Fruit fly (Drosophila melanogaster) whole organism, embryonic: ENCODE data around the gene smash.

ENCODE experiments used
- Asciz ChIP-seq: fragments of 200-800 bp; sonication (Bioruptor generic); optimal IDR thresholded peaks from 2 replicates; lab custom pipeline; 2017; ENCODE audit warnings: missing biosample characterization, mild to moderate bottlenecking, missing genetic modification characterization, missing genetic modification reagents
- Bgb ChIP-seq: fragments of 200-800 bp; sonication (Bioruptor generic); IDR thresholded peaks from 2 replicates; pipeline ENCODE4 v1.3.6; 2022; ENCODE audit warnings: missing biosample characterization, missing genetic modification characterization; ENCODE audit not compliant: partially characterized antibody
- CG10209 ChIP-seq: fragments of 200-800 bp; sonication (Bioruptor generic); optimal IDR thresholded peaks from 3 replicates; lab custom pipeline; 2017; ENCODE audit warnings: missing biosample characterization, mild to moderate bottlenecking, missing genetic modification characterization, missing genetic modification reagents
- CG10274 ChIP-seq: fragments of 200-800 bp; sonication (Bioruptor generic); optimal IDR thresholded peaks from 3 replicates; lab custom pipeline; 2017; ENCODE audit warnings: missing biosample characterization, mild to moderate bottlenecking, missing genetic modification characterization
- CG12104 ChIP-seq: fragments of 200-800 bp; sonication (Bioruptor generic); optimal IDR thresholded peaks from 3 replicates; lab custom pipeline; 2016; ENCODE audit warnings: missing biosample characterization, missing genetic modification characterization
- CG12236 ChIP-seq: fragments of 200-800 bp; sonication (Bioruptor generic); optimal IDR thresholded peaks from 2 replicates; lab custom pipeline; 2016; ENCODE audit warnings: missing biosample characterization, missing genetic modification characterization
- CG14710 ChIP-seq: fragments of 200-800 bp; sonication (Bioruptor generic); optimal IDR thresholded peaks from 3 replicates; lab custom pipeline; 2019; ENCODE audit warnings: missing biosample characterization, mild to moderate bottlenecking, missing genetic modification characterization, moderate library complexity
- CG15601 ChIP-seq: fragments of 200-800 bp; sonication (Bioruptor generic); optimal IDR thresholded peaks from 3 replicates; lab custom pipeline; 2019; ENCODE audit warnings: missing biosample characterization, mild to moderate bottlenecking, missing genetic modification characterization, moderate library complexity
- CG17328 ChIP-seq: fragments of 200-800 bp; sonication (Bioruptor generic); IDR thresholded peaks from 2 replicates; pipeline ENCODE4 v1.3.6; 2022; ENCODE audit warnings: missing biosample characterization, missing genetic modification characterization
- CG18262 ChIP-seq: fragments of 200-800 bp; optimal IDR thresholded peaks from 3 replicates; lab custom pipeline; 2019; ENCODE audit warnings: missing biosample characterization, mild to moderate bottlenecking, missing genetic modification characterization, moderate library complexity
- CG2129 ChIP-seq: fragments of 200-800 bp; sonication (Bioruptor generic); IDR thresholded peaks from 2 replicates; pipeline ENCODE4 v1.3.6; 2022; ENCODE audit warnings: missing biosample characterization, missing genetic modification characterization; ENCODE audit not compliant: partially characterized antibody
- CG33213 ChIP-seq: fragments of 200-800 bp; sonication (Bioruptor generic); optimal IDR thresholded peaks from 3 replicates; lab custom pipeline; 2016; ENCODE audit warnings: missing biosample characterization, missing genetic modification characterization
- CG4707 ChIP-seq: fragments of 200-800 bp; sonication (Bioruptor generic); optimal IDR thresholded peaks from 2 replicates; lab custom pipeline; 2018; ENCODE audit warnings: missing biosample characterization, mild to moderate bottlenecking, missing genetic modification characterization, moderate library complexity
- CG4730 ChIP-seq: fragments of 200-800 bp; sonication (Bioruptor generic); IDR thresholded peaks from 2 replicates; pipeline ENCODE4 v1.3.6; 2022; ENCODE audit warnings: missing biosample characterization, missing genetic modification characterization
- CG7372 ChIP-seq: fragments of 200-800 bp; sonication (Bioruptor generic); IDR thresholded peaks from 2 replicates; pipeline ENCODE4 v1.3.6; 2022; ENCODE audit warnings: missing biosample characterization, missing genetic modification characterization
- CG7839 ChIP-seq: fragments of 200-800 bp; sonication (Bioruptor generic); optimal IDR thresholded peaks from 3 replicates; lab custom pipeline; 2018; ENCODE audit warnings: missing biosample characterization, mild to moderate bottlenecking, missing genetic modification characterization, moderate library complexity
- CG8089 ChIP-seq: fragments of 200-800 bp; sonication (Bioruptor generic); optimal IDR thresholded peaks from 3 replicates; lab custom pipeline; 2016; ENCODE audit warnings: missing biosample characterization, missing genetic modification characterization
- CG8388 ChIP-seq: fragments of 200-800 bp; sonication (Bioruptor generic); optimal IDR thresholded peaks from 2 replicates; lab custom pipeline; 2019; ENCODE audit warnings: missing biosample characterization, mild to moderate bottlenecking, missing genetic modification characterization, moderate library complexity
- Drgx ChIP-seq: fragments of 200-800 bp; sonication (Bioruptor generic); IDR thresholded peaks from 2 replicates; pipeline ENCODE4 v1.3.6; 2022; ENCODE audit warnings: missing biosample characterization, missing genetic modification characterization
- HmgD ChIP-seq: fragments of 200-800 bp; sonication (Bioruptor generic); optimal IDR thresholded peaks from 3 replicates; lab custom pipeline; 2016; ENCODE audit warnings: missing biosample characterization, missing genetic modification characterization
- Hr3 ChIP-seq: fragments of 200-800 bp; sonication (Bioruptor generic); optimal IDR thresholded peaks from 3 replicates; lab custom pipeline; 2016; ENCODE audit warnings: missing biosample characterization, missing genetic modification characterization
- Nf-YA ChIP-seq: fragments of 200-800 bp; sonication (Bioruptor generic); IDR thresholded peaks from 2 replicates; pipeline ENCODE4 v1.3.6; 2022; ENCODE audit warnings: missing biosample characterization, missing genetic modification characterization
- Opbp ChIP-seq: fragments of 200-800 bp; sonication (Bioruptor generic); IDR thresholded peaks from 3 replicates; pipeline ENCODE4 v1.3.6; 2022; ENCODE audit warnings: missing biosample characterization, missing genetic modification characterization; ENCODE audit not compliant: partially characterized antibody
- Rx ChIP-seq: fragments of 200-800 bp; sonication (Bioruptor generic); IDR thresholded peaks from 2 replicates; pipeline ENCODE4 v1.3.6; 2022; ENCODE audit warnings: missing biosample characterization, missing genetic modification characterization
- Scr ChIP-seq: fragments of 200-800 bp; sonication (Bioruptor generic); IDR thresholded peaks from 2 replicates; pipeline ENCODE4 v1.3.6; 2022; ENCODE audit warnings: missing biosample characterization, missing genetic modification characterization; ENCODE audit not compliant: partially characterized antibody
- Sox100B ChIP-seq: fragments of 200-800 bp; sonication (Bioruptor generic); optimal IDR thresholded peaks from 3 replicates; lab custom pipeline; 2018; ENCODE audit warnings: missing biosample characterization, mild to moderate bottlenecking, missing genetic modification characterization
- TFAM ChIP-seq: fragments of 200-800 bp; sonication (Bioruptor generic); optimal IDR thresholded peaks from 2 replicates; lab custom pipeline; 2017; ENCODE audit warnings: missing biosample characterization, missing genetic modification characterization, inconsistent platforms
- Taf1 ChIP-seq: fragments of 200-800 bp; sonication (Bioruptor generic); IDR thresholded peaks from 2 replicates; pipeline ENCODE4 v1.3.6; 2022; ENCODE audit warnings: missing biosample characterization, missing genetic modification characterization
- ab ChIP-seq: fragments of 200-800 bp; sonication (Bioruptor generic); optimal IDR thresholded peaks from 2 replicates; lab custom pipeline; 2016; ENCODE audit warnings: missing biosample characterization, missing genetic modification characterization
- amos ChIP-seq: fragments of 200-800 bp; sonication (Bioruptor generic); IDR thresholded peaks from 2 replicates; pipeline ENCODE4 v1.3.6; 2022; ENCODE audit warnings: missing biosample characterization, missing genetic modification characterization; ENCODE audit not compliant: partially characterized antibody
- az2 ChIP-seq: fragments of 200-800 bp; sonication (Bioruptor generic); optimal IDR thresholded peaks from 3 replicates; lab custom pipeline; 2016; ENCODE audit warnings: missing biosample characterization, missing genetic modification characterization
- br ChIP-seq: fragments of >200 bp; optimal IDR thresholded peaks from 2 replicates; lab custom pipeline; 2017
- bsh ChIP-seq, 2 experiments: fragments of 200-800 bp; sonication (Bioruptor generic); optimal IDR thresholded peaks; 2 replicates each; lab custom pipeline; 2017 to 2018; ENCODE audit warnings: mild to moderate bottlenecking in 2 of 2, missing biosample characterization in 2 of 2, missing genetic modification characterization in 2 of 2, moderate library complexity in 1 of 2
- crp ChIP-seq, 2 experiments: fragments of 200-800 bp; sonication (Bioruptor generic); optimal IDR thresholded peaks; 2 replicates in 1 of 2; 3 replicates in 1 of 2; lab custom pipeline; 2017; ENCODE audit warnings: missing biosample characterization in 2 of 2, missing genetic modification characterization in 2 of 2, mild to moderate bottlenecking in 1 of 2, moderate library complexity in 1 of 2
- disco-r ChIP-seq: fragments of 200-800 bp; sonication (Bioruptor generic); optimal IDR thresholded peaks from 2 replicates; lab custom pipeline; 2016; ENCODE audit warnings: missing biosample characterization, missing genetic modification characterization
- dmrt11E ChIP-seq: fragments of 200-800 bp; sonication (Bioruptor generic); optimal IDR thresholded peaks from 3 replicates; lab custom pipeline; 2018; ENCODE audit warnings: missing biosample characterization, mild to moderate bottlenecking, missing genetic modification characterization, moderate library complexity
- eve ChIP-seq, 2 experiments: fragments of >200 bp; optimal IDR thresholded peaks; 2 replicates each; lab custom pipeline; 2017; ENCODE audit warnings: missing biosample characterization in 2 of 2, missing genetic modification characterization in 2 of 2
- grn ChIP-seq: fragments of 200-800 bp; sonication (Bioruptor generic); optimal IDR thresholded peaks from 3 replicates; lab custom pipeline; 2017; ENCODE audit warnings: missing biosample characterization, missing genetic modification characterization
- klu ChIP-seq: fragments of 200-800 bp; sonication (Bioruptor generic); IDR thresholded peaks from 2 replicates; pipeline ENCODE4 v1.3.6; 2022; ENCODE audit warnings: missing biosample characterization, missing genetic modification characterization
- lov ChIP-seq, 2 experiments: fragments of 200-800 bp in 1 of 2; fragments of >200 bp in 1 of 2; sonication (Bioruptor generic) in 1 of 2; IDR thresholded peaks in 1 of 2; optimal IDR thresholded peaks in 1 of 2; 2 replicates in 1 of 2; 3 replicates in 1 of 2; pipeline versions ENCODE4 v1.3.6 to Lab custom; 2017 to 2022; ENCODE audit warnings: missing biosample characterization in 1 of 2, missing genetic modification characterization in 1 of 2
- mam ChIP-seq: fragments of 200-800 bp; sonication (Bioruptor generic); optimal IDR thresholded peaks from 3 replicates; lab custom pipeline; 2016; ENCODE audit warnings: missing biosample characterization, missing genetic modification characterization
- odd ChIP-seq: fragments of 200-800 bp; sonication (Bioruptor generic); optimal IDR thresholded peaks from 2 replicates; lab custom pipeline; 2017; ENCODE audit warnings: missing biosample characterization, mild to moderate bottlenecking, missing genetic modification characterization
- row ChIP-seq: fragments of 200-800 bp; sonication (Bioruptor generic); IDR thresholded peaks from 3 replicates; pipeline ENCODE4 v1.3.6; 2022; ENCODE audit warnings: missing biosample characterization, missing genetic modification characterization
- schlank ChIP-seq: fragments of 200-800 bp; sonication (Bioruptor generic); optimal IDR thresholded peaks from 2 replicates; lab custom pipeline; 2018; ENCODE audit warnings: missing biosample characterization, mild to moderate bottlenecking, missing genetic modification characterization
- sens-2 ChIP-seq: fragments of 200-800 bp; sonication (Bioruptor generic); IDR thresholded peaks from 2 replicates; pipeline ENCODE4 v1.3.6; 2022; ENCODE audit warnings: missing biosample characterization, missing genetic modification characterization
- sna ChIP-seq: fragments of 200-800 bp; sonication (Bioruptor generic); IDR thresholded peaks from 2 replicates; pipeline ENCODE4 v1.3.6; 2022; ENCODE audit warnings: missing biosample characterization, missing genetic modification characterization; ENCODE audit not compliant: partially characterized antibody
- vfl ChIP-seq: fragments of 200-800 bp; sonication (Bioruptor generic); optimal IDR thresholded peaks from 2 replicates; lab custom pipeline; 2016; ENCODE audit warnings: missing biosample characterization, missing genetic modification characterization

The smash gene

DNA sequence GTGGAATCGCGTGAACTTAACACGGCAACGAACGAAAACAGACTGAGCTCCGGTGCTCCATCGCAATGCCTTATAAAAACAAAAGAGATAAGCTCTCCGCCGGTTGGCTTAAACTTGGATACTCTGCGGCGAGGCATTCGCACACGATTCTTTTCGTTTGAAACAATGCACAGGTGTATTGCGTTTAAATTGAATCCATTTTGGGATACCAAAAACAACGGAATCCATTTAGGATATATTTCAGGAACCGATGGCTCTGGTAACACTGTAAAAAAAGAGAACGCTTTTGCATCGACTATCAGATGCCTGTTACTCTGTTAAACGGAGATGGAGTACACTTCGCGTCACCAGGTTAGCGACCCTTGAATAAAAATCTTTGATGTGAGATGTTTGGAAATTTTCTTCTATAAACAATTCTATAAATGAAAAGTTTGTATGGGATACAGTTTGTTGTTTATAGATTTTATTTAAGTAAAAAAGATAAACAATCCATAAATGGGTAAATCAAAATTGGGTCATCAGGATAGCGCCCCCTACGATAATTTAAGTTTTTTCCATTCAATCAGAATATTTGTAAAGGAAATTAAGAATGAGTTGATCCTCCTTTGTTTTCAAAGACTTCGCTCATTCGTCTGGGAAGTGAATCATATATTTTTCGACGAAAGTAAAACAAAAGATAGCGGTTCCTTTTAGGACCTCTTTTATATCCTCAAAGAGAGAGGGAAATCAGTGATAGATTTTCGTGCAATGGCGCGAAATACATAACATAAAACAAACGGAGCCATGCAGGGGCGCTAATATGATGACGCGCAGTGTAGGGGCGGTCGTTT lies 72.7 kb downstream of the smash start, which contains the start of gene Nep2 (continued):
- TF ChIP-seq CG4730 (no peak), CG17328 (no peak), HmgD (no peak), ab (GFP tag; lab: Kevin White, UChicago) (no peak), Hr3 (GFP tag; lab: Kevin White, UChicago) (peak; percentile 29), mam (GFP tag; lab: Kevin White, UChicago) (no peak), CG7839 (peak; percentile 39), CG2129 (GFP tag; lab: Robert Waterston, UW) (no peak), CG10209 (GFP tag; lab: Kevin White, UChicago) (peak; percentile 33), grn (GFP tag; lab: Kevin White, UChicago) (no peak), CG12104 (GFP tag; lab: Kevin White, UChicago) (peak; percentile 28), Rx (GFP tag; lab: Robert Waterston, UW) (no peak), Bgb (GFP tag; lab: Robert Waterston, UW) (peak; percentile 84), CG33213 (no peak), Drgx (no peak), Asciz (GFP tag; lab: Kevin White, UChicago) (peak; percentile 31), CG10274 (no peak), vfl (GFP tag; lab: Kevin White, UChicago) (no peak), CG7372 (GFP tag; lab: Robert Waterston, UW) (no peak), Nf-YA (GFP tag; lab: Robert Waterston, UW) (no peak), CG18262 (tag; lab: Kevin White, UChicago) (peak; percentile 44), klu (GFP tag; lab: Robert Waterston, UW) (no peak), row (GFP tag; lab: Robert Waterston, UW) (peak; percentile 42; the same call in 2 of the 3 replicates), amos (no peak; the same call in 1 of the 2 replicates), sna (0 out of 2 replicates have a peak, but pooled peaks have one; percentile 13), odd (GFP tag; lab: Kevin White, UChicago) (peak; percentile 16), lov (optimal IDR thresholded peaks at IDR 0.05; lab: Kevin White, UChicago) (no peak), lov (GFP tag; IDR thresholded peaks at IDR 0.05; lab: Robert Waterston, UW) (no peak), CG4707 (GFP tag; lab: Kevin White, UChicago) (no peak)
- TF ChIP-seq, all 482 proteins: peak for 114

- TF ChIP-seq br (lab: Kevin White, UChicago) (no peak), row (GFP tag; lab: Robert Waterston, UW) (no peak), Asciz (GFP tag; lab: Kevin White, UChicago) (peak; percentile 11), schlank (tag; lab: Kevin White, UChicago) (no peak), Scr (no peak), CG12236 (GFP tag; lab: Kevin White, UChicago) (no peak), sens-2 (GFP tag; lab: Robert Waterston, UW) (no peak), az2 (peak; percentile 10), dmrt11E (peak; percentile 20), CG14710 (peak; percentile 27), crp (GFP tag; optimal IDR thresholded peaks at IDR 0.05; lab: Kevin White, UChicago) (no peak), CG8388 (peak; percentile 11), bsh (GFP tag; optimal IDR thresholded peaks at IDR 0.05; lab: Kevin White, UChicago) (peak in 1 of 2 experiments; percentile 10), disco-r (GFP tag; lab: Kevin White, UChicago) (no peak), TFAM (GFP tag; lab: Kevin White, UChicago) (no peak), Opbp (GFP tag; lab: Robert Waterston, UW) (no peak), odd (GFP tag; lab: Kevin White, UChicago) (no peak), eve (GFP tag; optimal IDR thresholded peaks at IDR 0.05; lab: Kevin White, UChicago) (peak in 1 of 2 experiments; percentile 26), CG15601 (tag; lab: Kevin White, UChicago) (no peak), Taf1 (GFP tag; lab: Robert Waterston, UW) (no peak), Sox100B (GFP tag; lab: Kevin White, UChicago) (peak; percentile 8), CG8089 (GFP tag; lab: Kevin White, UChicago) (no peak)
These were observed 79.3 kb downstream of the smash start for dm6 chr3R:4738494-4739191.
